Fruit fly (Drosophila melanogaster): ENCODE measurements around the gene CG43390.

The CG43390 gene

DNA sequence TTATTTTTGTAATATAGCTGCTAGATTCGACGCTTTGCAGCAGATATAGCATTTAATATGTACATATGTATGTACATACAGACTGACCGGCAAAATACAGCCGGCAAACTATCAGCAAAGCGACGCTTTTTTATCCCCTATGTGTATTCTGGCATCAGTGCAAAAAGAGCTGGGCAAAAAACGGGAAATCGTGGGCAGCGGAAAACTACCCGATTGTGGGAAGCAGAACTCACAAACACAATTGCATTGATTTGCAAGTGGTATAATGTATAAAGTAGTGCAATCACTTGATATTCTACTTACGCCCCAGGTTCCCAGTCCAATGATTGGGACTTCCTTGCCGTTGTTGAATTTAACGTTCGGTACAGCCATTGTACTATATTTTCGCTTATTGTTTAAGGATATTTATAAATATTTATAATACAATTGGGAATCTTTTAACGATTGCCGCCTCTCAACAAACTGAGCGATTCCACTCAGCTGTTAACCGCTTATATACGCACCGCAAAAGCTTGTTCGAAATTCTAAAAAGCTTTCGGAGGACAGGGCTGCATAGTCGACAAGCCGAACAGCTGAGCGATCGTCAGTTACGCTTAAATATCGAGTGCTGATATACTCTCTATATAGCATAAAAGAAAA lies 43.6 kb upstream of the CG43390 start (continued):
- no peak for TF ChIP-seq pum (GFP tag; optimal IDR thresholded peaks at IDR 0.05)
- no peak for TF ChIP-seq CG11723 (GFP tag; optimal IDR thresholded peaks at IDR 0.05)
- TF ChIP-seq CG34422 (GFP tag; IDR thresholded peaks at IDR 0.05) = no peak
- no peak for TF ChIP-seq CG1529 (GFP tag; optimal IDR thresholded peaks at IDR 0.05)
- no peak for TF ChIP-seq NFAT (GFP tag; IDR thresholded peaks at IDR 0.05)
- no peak for TF ChIP-seq CG8359 (GFP tag; optimal IDR thresholded peaks at IDR 0.05; ENCODE audit: borderline replicate concordance)
- TF ChIP-seq NC2α (GFP tag; optimal IDR thresholded peaks at IDR 0.05) = no peak
- no peak for TF ChIP-seq pita (GFP tag; optimal IDR thresholded peaks at IDR 0.05)
- peak; percentile 20 for TF ChIP-seq HmgZ (tag; optimal IDR thresholded peaks at IDR 0.05)
- no peak for TF ChIP-seq al (GFP tag; IDR thresholded peaks at IDR 0.05)
- no peak for TF ChIP-seq CG9609 (GFP tag; optimal IDR thresholded peaks at IDR 0.05)
- no peak for TF ChIP-seq CG6765 (GFP tag; optimal IDR thresholded peaks at IDR 0.05)
- no peak for TF ChIP-seq HLH3B (GFP tag; IDR thresholded peaks at IDR 0.05)
- no peak for TF ChIP-seq CG14050 (GFP tag; IDR thresholded peaks at IDR 0.05)
- TF ChIP-seq CG7987 (GFP tag; optimal IDR thresholded peaks at IDR 0.05) = peak; percentile 37
- TF ChIP-seq gro (GFP tag; optimal IDR thresholded peaks at IDR 0.05) = no peak
- TF ChIP-seq Hr39 (optimal IDR thresholded peaks at IDR 0.05) = no peak
- TF ChIP-seq CG15514 (GFP tag; optimal IDR thresholded peaks at IDR 0.05) = peak; percentile 16
- TF ChIP-seq Bteb2 (GFP tag; optimal IDR thresholded peaks at IDR 0.05) = no peak
- no peak for TF ChIP-seq Taf1 (GFP tag; IDR thresholded peaks at IDR 0.05)
- TF ChIP-seq br (optimal IDR thresholded peaks at IDR 0.05) = no peak
- no peak for TF ChIP-seq otp (GFP tag; IDR thresholded peaks at IDR 0.05)
- TF ChIP-seq luna (GFP tag; optimal IDR thresholded peaks at IDR 0.05) = no peak
- TF ChIP-seq bigmax (GFP tag; optimal IDR thresholded peaks at IDR 0.05) = no peak
- TF ChIP-seq CG17612 (GFP tag; IDR thresholded peaks at IDR 0.05) = no peak
- no peak for TF ChIP-seq Sry-δ (GFP tag; optimal IDR thresholded peaks at IDR 0.05)
- no peak for TF ChIP-seq Kr (GFP tag; optimal IDR thresholded peaks at IDR 0.05)
- TF ChIP-seq PHDP (tag; optimal IDR thresholded peaks at IDR 0.05) = no peak
- TF ChIP-seq kah (GFP tag; optimal IDR thresholded peaks at IDR 0.05) = no peak
- TF ChIP-seq CG11504 (tag; optimal IDR thresholded peaks at IDR 0.05) = no peak
- no peak for TF ChIP-seq ftz-f1 (GFP tag; optimal IDR thresholded peaks at IDR 0.05)
- TF ChIP-seq knrl (GFP tag; IDR thresholded peaks at IDR 0.05; ENCODE audit: partially characterized antibody) = no peak
- no peak for TF ChIP-seq C15 (GFP tag; IDR thresholded peaks at IDR 0.05)
- no peak for TF ChIP-seq Nf-YB (GFP tag; optimal IDR thresholded peaks at IDR 0.05)
- no peak for TF ChIP-seq CG13123 (GFP tag; optimal IDR thresholded peaks at IDR 0.05)
- TF ChIP-seq fd3F (GFP tag; optimal IDR thresholded peaks at IDR 0.05) = no peak
- no peak for TF ChIP-seq CG9215 (GFP tag; IDR thresholded peaks at IDR 0.05)
- TF ChIP-seq MESR4 (GFP tag; optimal IDR thresholded peaks at IDR 0.05) = no peak
- peak; percentile 46 for TF ChIP-seq sens (GFP tag)
- no peak for TF ChIP-seq twi (tag; optimal IDR thresholded peaks at IDR 0.05)
- no peak for TF ChIP-seq pho (GFP tag; optimal IDR thresholded peaks at IDR 0.05)
- no peak for TF ChIP-seq zen2 (GFP tag; IDR thresholded peaks at IDR 0.05; ENCODE audit: partially characterized antibody)
- no peak for TF ChIP-seq gcm (GFP tag; optimal IDR thresholded peaks at IDR 0.05)
- no peak for TF ChIP-seq NK7.1 (GFP tag; optimal IDR thresholded peaks at IDR 0.05)
- no peak for TF ChIP-seq CG2678 (tag; optimal IDR thresholded peaks at IDR 0.05)
- TF ChIP-seq exex (tag; optimal IDR thresholded peaks at IDR 0.05) = no peak
- 0 out of 2 replicates have a peak, but pooled peaks have one; percentile 23 for TF ChIP-seq Drgx (GFP tag; IDR thresholded peaks at IDR 0.05)
- TF ChIP-seq so (GFP tag; IDR thresholded peaks at IDR 0.05) = no peak
- TF ChIP-seq hb (GFP tag; IDR thresholded peaks at IDR 0.05; ENCODE audit: partially characterized antibody) = no peak
- TF ChIP-seq CG31388 (GFP tag; optimal IDR thresholded peaks at IDR 0.05) = no peak
- TF ChIP-seq vvl (GFP tag; IDR thresholded peaks at IDR 0.05) = no peak
- peak; percentile 17 for TF ChIP-seq BEAF-32 (GFP tag; optimal IDR thresholded peaks at IDR 0.05)
